Worm (Caenorhabditis elegans) whole organism, late embryonic: Measurements from ENCODE around the gene T09A5.14.

Experiments
- C08G9.2 ChIP-seq: sonication (generic microtip); optimal IDR thresholded peaks from 2 replicates; lab custom pipeline; 2016; ENCODE audit warnings: mild to moderate bottlenecking, missing genetic modification characterization, moderate library complexity, missing compliant biosample characterization
- K02D7.2 ChIP-seq: sonication (generic microtip); optimal IDR thresholded peaks from 2 replicates; lab custom pipeline; 2017; ENCODE audit warnings: mild to moderate bottlenecking, missing genetic modification characterization, missing compliant biosample characterization
- Y22D7AL.16 ChIP-seq: sonication (generic microtip); optimal IDR thresholded peaks from 2 replicates; lab custom pipeline; 2016; ENCODE audit warnings: missing genetic modification characterization, missing compliant biosample characterization
- ama-1 ChIP-seq: fragments of 150-350 bp; optimal IDR thresholded peaks from 2 replicates; lab custom pipeline; 2014
- ceh-18 ChIP-seq: sonication (generic microtip); optimal IDR thresholded peaks from 2 replicates; lab custom pipeline; 2016; ENCODE audit warnings: missing genetic modification characterization, missing compliant biosample characterization
- ceh-30 ChIP-seq: fragments of 150-350 bp; optimal IDR thresholded peaks from 2 replicates; lab custom pipeline; 2014; ENCODE audit warnings: missing biosample characterization, missing genetic modification characterization
- ceh-34 ChIP-seq: sonication (generic microtip); optimal IDR thresholded peaks from 2 replicates; lab custom pipeline; 2016; ENCODE audit warnings: mild to moderate bottlenecking, missing genetic modification characterization, missing compliant biosample characterization
- ceh-45 ChIP-seq: fragments of 200-800 bp; sonication (Bioruptor generic); IDR thresholded peaks from 2 replicates; pipeline ENCODE4 v1.3.6; 2022; ENCODE audit warnings: missing genetic modification reagents, missing genetic modification characterization, missing compliant biosample characterization
- ceh-6 ChIP-seq: fragments of 200-800 bp; sonication (Bioruptor generic); optimal IDR thresholded peaks from 2 replicates; lab custom pipeline; 2018; ENCODE audit warnings: mild to moderate bottlenecking, missing genetic modification characterization, missing compliant biosample characterization
- che-1 ChIP-seq: sonication (generic microtip); optimal IDR thresholded peaks from 2 replicates; lab custom pipeline; 2016; ENCODE audit warnings: mild to moderate bottlenecking, missing genetic modification characterization, missing compliant biosample characterization
- dmd-4 ChIP-seq: sonication (generic microtip); optimal IDR thresholded peaks from 2 replicates; lab custom pipeline; 2016; ENCODE audit warnings: borderline replicate concordance, missing genetic modification characterization, missing compliant biosample characterization
- dve-1 ChIP-seq: sonication (generic microtip); optimal IDR thresholded peaks from 2 replicates; lab custom pipeline; 2017; ENCODE audit warnings: antibody characterized with exemption, mild to moderate bottlenecking, missing genetic modification characterization, missing compliant biosample characterization
- elt-2 ChIP-seq: sonication (generic microtip); optimal IDR thresholded peaks from 2 replicates; lab custom pipeline; 2016; ENCODE audit warnings: missing genetic modification reagents, missing genetic modification characterization, missing compliant biosample characterization
- eyg-1 ChIP-seq: sonication (generic microtip); optimal IDR thresholded peaks from 2 replicates; lab custom pipeline; 2016; ENCODE audit warnings: missing genotype, missing genetic modification characterization, missing compliant biosample characterization
- fax-1 ChIP-seq: sonication (generic microtip); optimal IDR thresholded peaks from 2 replicates; lab custom pipeline; 2016; ENCODE audit warnings: missing genotype, missing genetic modification characterization, missing compliant biosample characterization
- hlh-13 ChIP-seq: fragments of 200-800 bp; sonication (Bioruptor generic); optimal IDR thresholded peaks from 2 replicates; lab custom pipeline; 2018; ENCODE audit warnings: mild to moderate bottlenecking, missing genetic modification characterization, missing compliant biosample characterization
- hlh-30 ChIP-seq: sonication (generic microtip); optimal IDR thresholded peaks from 2 replicates; lab custom pipeline; 2017; ENCODE audit warnings: antibody characterized with exemption, missing genetic modification characterization, missing compliant biosample characterization; ENCODE audit not compliant: insufficient read depth
- hlh-6 ChIP-seq: sonication (generic microtip); optimal IDR thresholded peaks from 2 replicates; lab custom pipeline; 2016; ENCODE audit warnings: missing genotype, missing genetic modification characterization, missing compliant biosample characterization
- lin-11 ChIP-seq: fragments of 200-800 bp; sonication (Bioruptor generic); optimal IDR thresholded peaks from 2 replicates; lab custom pipeline; 2018; ENCODE audit warnings: mild to moderate bottlenecking, missing genetic modification characterization, missing compliant biosample characterization
- mec-3 ChIP-seq: sonication (generic microtip); optimal IDR thresholded peaks from 2 replicates; lab custom pipeline; 2016; ENCODE audit warnings: borderline replicate concordance, missing genetic modification characterization, missing compliant biosample characterization
- nhr-11 ChIP-seq: fragments of 150-350 bp; optimal IDR thresholded peaks from 2 replicates; lab custom pipeline; 2014; ENCODE audit warnings: missing biosample characterization, missing genetic modification characterization
- npax-4 ChIP-seq: sonication (generic microtip); optimal IDR thresholded peaks from 2 replicates; lab custom pipeline; 2016; ENCODE audit warnings: missing genetic modification characterization, missing compliant biosample characterization
- pat-9 ChIP-seq: fragments of 200-800 bp; sonication (Bioruptor generic); optimal IDR thresholded peaks from 2 replicates; lab custom pipeline; 2018; ENCODE audit warnings: mild to moderate bottlenecking, missing genetic modification characterization, moderate library complexity, missing compliant biosample characterization
- pqm-1 ChIP-seq: sonication (generic microtip); optimal IDR thresholded peaks from 2 replicates; lab custom pipeline; 2016; ENCODE audit warnings: missing genetic modification characterization, missing compliant biosample characterization
- ref-2 ChIP-seq: sonication (generic microtip); optimal IDR thresholded peaks from 2 replicates; lab custom pipeline; 2016; ENCODE audit warnings: missing genetic modification characterization, missing compliant biosample characterization
- rnt-1 ChIP-seq: sonication (generic microtip); optimal IDR thresholded peaks from 2 replicates; lab custom pipeline; 2016; ENCODE audit warnings: missing genetic modification characterization, missing compliant biosample characterization
- syd-9 ChIP-seq: sonication (generic microtip); optimal IDR thresholded peaks from 2 replicates; lab custom pipeline; 2016; ENCODE audit warnings: mild to moderate bottlenecking, missing genetic modification characterization, moderate library complexity, missing compliant biosample characterization
- ttx-3 ChIP-seq: sonication (generic microtip); optimal IDR thresholded peaks from 2 replicates; lab custom pipeline; 2016; ENCODE audit warnings: missing genetic modification reagents, missing genetic modification characterization, missing compliant biosample characterization
- unc-42 ChIP-seq: sonication (generic microtip); optimal IDR thresholded peaks from 2 replicates; lab custom pipeline; 2016; ENCODE audit warnings: missing genotype, missing genetic modification characterization, missing compliant biosample characterization
- unc-86 ChIP-seq: sonication (generic microtip); optimal IDR thresholded peaks from 2 replicates; lab custom pipeline; 2016; ENCODE audit warnings: missing genetic modification characterization, missing compliant biosample characterization
- zip-5 ChIP-seq: sonication (generic microtip); optimal IDR thresholded peaks from 2 replicates; lab custom pipeline; 2016; ENCODE audit warnings: missing genetic modification characterization, missing compliant biosample characterization

T09A5.14 gene

ce11 chrII:7794222-7794621 is 37.9 kb upstream of the T09A5.14 start, which contains the start of gene glr-4:
Gene glr-4, minus strand, starts transcription at chrII:7794322.
- no peak for TF ChIP-seq npax-4 (tag; lab: Kevin White, UChicago)
- no peak for TF ChIP-seq dve-1 (tag; lab: Kevin White, UChicago)
- no peak for TF ChIP-seq ceh-45 (GFP tag; lab: Robert Waterston, UW)
- TF ChIP-seq che-1 (tag; lab: Kevin White, UChicago) = no peak
- TF ChIP-seq syd-9 (tag; lab: Kevin White, UChicago) = no peak
- TF ChIP-seq lin-11 (tag; lab: Kevin White, UChicago) = no peak
- TF ChIP-seq ceh-34 (tag; lab: Kevin White, UChicago) = no peak
- no peak for TF ChIP-seq ceh-18 (tag; lab: Kevin White, UChicago)
- no peak for TF ChIP-seq hlh-30 (tag; lab: Kevin White, UChicago)
- TF ChIP-seq K02D7.2 (tag; lab: Kevin White, UChicago) = no peak
- no peak for TF ChIP-seq unc-42
- no peak for TF ChIP-seq mec-3 (tag; lab: Kevin White, UChicago)

ce11 chrII:7795299-7795698 is 36.9 kb upstream of the T09A5.14 start:
- TF ChIP-seq hlh-6 (tag; lab: Kevin White, UChicago) (no peak), unc-42 (peak; percentile 82)

- no peak for TF ChIP-seq ceh-6
- TF ChIP-seq elt-2 (tag; lab: Kevin White, UChicago) = peak; percentile 15
These were observed 30.9 kb upstream of the T09A5.14 start for ce11 chrII:7801255-7801654.

ce11 chrII:7801899-7802298 is 30.3 kb upstream of the T09A5.14 start:
- no peak for TF ChIP-seq zip-5 (tag; lab: Kevin White, UChicago)
- no peak for TF ChIP-seq Y22D7AL.16 (tag; lab: Kevin White, UChicago)
- TF ChIP-seq rnt-1 (tag; lab: Kevin White, UChicago) = peak; percentile 53

- peak; percentile 49 for TF ChIP-seq unc-42
- no peak for TF ChIP-seq ceh-18 (tag; lab: Kevin White, UChicago)
- TF ChIP-seq, all 69 proteins: peak for 1
These were observed 29.0 kb upstream of the T09A5.14 start for ce11 chrII:7803174-7803573.

- TF ChIP-seq unc-86 (no peak), dmd-4 (tag; lab: Kevin White, UChicago) (no peak), hlh-30 (tag; lab: Kevin White, UChicago) (no peak), ama-1 (lab: Kevin White, UChicago) (no peak), fax-1 (no peak), nhr-11 (no peak), hlh-13 (GFP tag; lab: Kevin White, UChicago) (no peak), che-1 (tag; lab: Kevin White, UChicago) (no peak), npax-4 (tag; lab: Kevin White, UChicago) (no peak), K02D7.2 (tag; lab: Kevin White, UChicago) (no peak), Y22D7AL.16 (tag; lab: Kevin White, UChicago) (no peak), ceh-34 (tag; lab: Kevin White, UChicago) (no peak), pat-9 (tag; lab: Kevin White, UChicago) (no peak), eyg-1 (tag; lab: Kevin White, UChicago) (no peak), ttx-3 (tag; lab: Kevin White, UChicago) (no peak), elt-2 (tag; lab: Kevin White, UChicago) (no peak), C08G9.2 (no peak), pqm-1 (tag; lab: Kevin White, UChicago) (no peak), ceh-30 (no peak)
These were observed 26.1 kb upstream of the T09A5.14 start for ce11 chrII:7806054-7806453.

ce11 chrII:7806872-7807271 is 25.3 kb upstream of the T09A5.14 start:
- TF ChIP-seq ref-2 = peak; percentile 35
- TF ChIP-seq K02D7.2 (tag; lab: Kevin White, UChicago) = no peak
